Worm (Caenorhabditis elegans) whole organism, L4 larva: Measurements from ENCODE around the gene F48F5.6.

Experiments
- R02D3.7 ChIP-seq: fragments of 150-350 bp; sonication (generic microtip); optimal IDR thresholded peaks from 3 replicates; lab custom pipeline; 2014; ENCODE audit warnings: missing biosample characterization, missing genetic modification characterization
- ZK337.2 ChIP-seq: fragments of 200-800 bp; sonication (Bioruptor generic); IDR thresholded peaks from 2 replicates; pipeline ENCODE4 v1.3.6; 2022; ENCODE audit warnings: missing genetic modification reagents, missing genetic modification characterization, missing compliant biosample characterization
- aha-1 ChIP-seq: fragments of 150-350 bp; peaks from one replicate; lab custom pipeline; 2014; ENCODE audit warnings: missing biosample characterization, missing genetic modification characterization
- aly-2 ChIP-seq: sonication (generic microtip); optimal IDR thresholded peaks from 2 replicates; lab custom pipeline; 2018; ENCODE audit warnings: missing biosample characterization, missing genetic modification characterization
- ama-1 ChIP-seq: fragments of 150-350 bp; optimal IDR thresholded peaks from 2 replicates; lab custom pipeline; 2014; ENCODE audit warnings: inconsistent platforms, mixed read lengths
- egl-43 ChIP-seq: fragments of 200-800 bp; sonication (Bioruptor generic); IDR thresholded peaks from 2 replicates; pipeline ENCODE4 v1.3.6; 2022; ENCODE audit warnings: missing genetic modification reagents, missing genetic modification characterization, missing compliant biosample characterization
- lin-15B ChIP-seq: fragments of 150-350 bp; sonication (generic microtip); optimal IDR thresholded peaks from 3 replicates; lab custom pipeline; 2014; ENCODE audit warnings: missing biosample characterization, missing genetic modification characterization
- mxl-2 ChIP-seq: fragments of 200-800 bp; sonication (Bioruptor generic); conservative IDR thresholded peaks from 2 replicates; pipeline ENCODE4 v1.3.6; 2022; ENCODE audit warnings: missing genetic modification reagents, missing genetic modification characterization, missing compliant biosample characterization
- nhr-111 ChIP-seq: fragments of 200-800 bp; sonication (Bioruptor generic); optimal IDR thresholded peaks from 2 replicates; lab custom pipeline; 2018; ENCODE audit warnings: mild to moderate bottlenecking, missing genetic modification characterization, missing compliant biosample characterization
- nhr-77 ChIP-seq: fragments of 150-350 bp; optimal IDR thresholded peaks from 2 replicates; lab custom pipeline; 2014; ENCODE audit warnings: missing biosample characterization, missing genetic modification characterization
- snpc-1.2 ChIP-seq: fragments of 200-800 bp; sonication (Bioruptor generic); IDR thresholded peaks from 2 replicates; pipeline ENCODE4 v1.3.6; 2022; ENCODE audit warnings: missing genetic modification reagents, missing genetic modification characterization, missing compliant biosample characterization
- snpc-4 ChIP-seq: fragments of 150-350 bp; optimal IDR thresholded peaks from 2 replicates; lab custom pipeline; 2014; ENCODE audit warnings: missing biosample characterization, missing genetic modification characterization
- unc-62 ChIP-seq, 3 experiments: fragments of 150-350 bp in 1 of 3; sonication (generic microtip); optimal IDR thresholded peaks in 2 of 3; peaks in 1 of 3; 1 replicate in 1 of 3; 2 replicates in 2 of 3; lab custom pipeline; 2014 to 2017; ENCODE audit warnings: missing biosample characterization in 3 of 3, missing genetic modification characterization in 3 of 3, missing genetic modification reagents in 3 of 3, missing genotype in 1 of 3
- zfp-2 ChIP-seq: sonication (generic microtip); optimal IDR thresholded peaks from 2 replicates; lab custom pipeline; 2016; ENCODE audit warnings: mild to moderate bottlenecking, missing genetic modification characterization, missing compliant biosample characterization

DNA sequence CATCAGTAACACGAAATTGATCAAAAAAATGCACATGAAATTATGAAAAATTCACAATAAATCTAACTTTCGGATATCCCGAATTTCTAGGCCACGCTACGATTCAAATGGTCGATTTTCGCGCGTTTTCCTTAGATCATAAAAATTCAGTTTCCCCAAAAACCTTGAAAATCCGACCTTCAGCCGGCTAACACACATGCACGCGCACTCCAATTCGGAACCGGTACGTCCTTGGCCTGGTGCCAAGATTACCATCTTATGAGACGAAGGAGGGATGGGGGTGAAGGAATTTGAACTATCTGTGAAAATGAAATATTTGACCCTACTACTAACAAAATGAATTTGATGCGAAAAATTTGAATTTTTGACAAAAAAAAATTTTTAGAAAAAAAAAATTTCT lies 30.2 kb downstream of the F48F5.6 start:
- no peak for TF ChIP-seq ZK337.2 (GFP tag; lab: Robert Waterston, UW)
- no peak for TF ChIP-seq nhr-77 (tag; lab: Kevin White, UChicago)
- no peak for TF ChIP-seq snpc-4 (tag; lab: Kevin White, UChicago)
- no peak for TF ChIP-seq unc-62 (GFP tag; optimal IDR thresholded peaks at IDR 0.05 in 1 of 2; lab: Kevin White, UChicago)
- TF ChIP-seq unc-62 (tag; optimal IDR thresholded peaks at IDR 0.05; lab: Kevin White, UChicago), result no peak
- no peak for TF ChIP-seq mxl-2 (GFP tag; lab: Robert Waterston, UW)
- TF ChIP-seq nhr-111 (GFP tag; lab: Kevin White, UChicago), result no peak
- TF ChIP-seq R02D3.7, result no peak
- no peak for TF ChIP-seq aha-1
- no peak for TF ChIP-seq aly-2
- no peak for TF ChIP-seq zfp-2
- no peak for TF ChIP-seq ama-1
- no peak for TF ChIP-seq snpc-1.2 (GFP tag; lab: Robert Waterston, UW)
- TF ChIP-seq lin-15B, result no peak
- no peak for TF ChIP-seq egl-43 (GFP tag; lab: Robert Waterston, UW)
